Worm (Caenorhabditis elegans) whole organism, L4/young adult: ENCODE data around the gene viro-2.

Experiments
- W03F9.2 ChIP-seq: fragments of 150-350 bp; optimal IDR thresholded peaks from 2 replicates; lab custom pipeline; 2014; ENCODE audit warnings: missing biosample characterization, missing genetic modification characterization
- dao-5 ChIP-seq: sonication (generic microtip); optimal IDR thresholded peaks from 2 replicates; lab custom pipeline; 2016; ENCODE audit warnings: missing genotype, missing genetic modification characterization, moderate library complexity, missing compliant biosample characterization
- him-1 ChIP-seq: sonication (generic microtip); optimal IDR thresholded peaks from 2 replicates; lab custom pipeline; 2016; ENCODE audit warnings: missing genotype, missing genetic modification reagents, missing genetic modification characterization, missing compliant biosample characterization

DNA sequence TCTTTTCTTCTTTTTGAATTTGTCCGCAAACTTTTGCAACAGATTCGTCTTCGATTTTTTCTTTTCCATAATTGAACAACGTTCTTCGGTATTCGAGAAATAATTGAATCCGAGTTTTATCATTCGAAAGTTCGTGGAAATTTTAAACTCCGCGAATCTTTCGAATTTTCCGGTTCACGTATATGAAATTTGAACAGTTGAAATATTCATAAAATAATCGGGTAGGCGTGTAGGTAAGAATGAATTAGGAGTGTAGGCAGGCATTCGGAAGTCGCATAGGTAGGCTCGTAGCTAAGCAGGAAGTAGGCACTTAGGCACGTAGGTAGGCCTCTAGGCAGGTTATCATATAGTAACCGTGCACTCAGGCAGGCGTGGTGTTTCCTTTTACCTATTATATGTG is 9.5 kb downstream of the viro-2 start, which contains the start of gene B0280.11:
- TF ChIP-seq W03F9.2 (tag; lab: Kevin White, UChicago) (no peak), him-1 (tag; lab: Kevin White, UChicago) (no peak), dao-5 (tag; lab: Kevin White, UChicago) (no peak)
